Fruit fly (Drosophila melanogaster): ENCODE data around the gene CG8188.

- TF ChIP-seq dsf (GFP tag; optimal IDR thresholded peaks at IDR 0.05; ENCODE audit: borderline replicate concordance): peak; percentile 38
- no peak for TF ChIP-seq Myc (optimal IDR thresholded peaks at IDR 0.05)
- peak in 1 of 2 experiments; percentile 88 for TF ChIP-seq foxo (GFP tag; optimal IDR thresholded peaks at IDR 0.05)
- peak; percentile 42 for TF ChIP-seq brk (GFP tag; optimal IDR thresholded peaks at IDR 0.05)
- TF ChIP-seq CrebA (GFP tag; optimal IDR thresholded peaks at IDR 0.05; ENCODE audit: borderline replicate concordance): no peak
- TF ChIP-seq tai (GFP tag; optimal IDR thresholded peaks at IDR 0.05): peak; percentile 40
- no peak for TF ChIP-seq Hr83 (GFP tag; optimal IDR thresholded peaks at IDR 0.05; ENCODE audit: poor library complexity, severe bottlenecking)
- TF ChIP-seq psq (GFP tag; optimal IDR thresholded peaks at IDR 0.05): peak; percentile 79
Measured at dm6 chrX:17698864-17699504, 3.8 kb downstream of the CG8188 start.

Measured in whole organism, wandering third instar larva.